Fruit fly (Drosophila melanogaster) whole organism, embryonic: Measurements from ENCODE around the gene Acp1.

ENCODE experiments used
- Aef1 ChIP-seq: fragments of 200-800 bp; sonication (Bioruptor generic); IDR thresholded peaks from 3 replicates; pipeline ENCODE4 v1.3.6; 2022; ENCODE audit warnings: missing biosample characterization, missing genetic modification characterization
- CG14667 ChIP-seq: fragments of 200-800 bp; sonication (Bioruptor generic); IDR thresholded peaks from 2 replicates; pipeline ENCODE4 v1.3.6; 2022; ENCODE audit warnings: missing biosample characterization, missing genetic modification characterization
- CG17359 ChIP-seq: fragments of 200-800 bp; sonication (Bioruptor generic); optimal IDR thresholded peaks from 3 replicates; lab custom pipeline; 2018; ENCODE audit warnings: missing biosample characterization, mild to moderate bottlenecking, missing genetic modification characterization, moderate library complexity
- CG1832 ChIP-seq: fragments of 200-800 bp; sonication (Bioruptor generic); optimal IDR thresholded peaks from 2 replicates; lab custom pipeline; 2017; ENCODE audit warnings: missing biosample characterization, mild to moderate bottlenecking, missing genetic modification characterization, inconsistent platforms
- CG31224 ChIP-seq: fragments of 200-800 bp; sonication (Bioruptor generic); IDR thresholded peaks from 2 replicates; pipeline ENCODE4 v1.3.6; 2022; ENCODE audit warnings: missing biosample characterization, missing genetic modification characterization
- CG7786 ChIP-seq: fragments of 200-800 bp; sonication (Bioruptor generic); optimal IDR thresholded peaks from 2 replicates; lab custom pipeline; 2016; ENCODE audit warnings: missing biosample characterization, missing genetic modification characterization
- Dek ChIP-seq: fragments of 200-800 bp; sonication (Bioruptor generic); optimal IDR thresholded peaks from 3 replicates; lab custom pipeline; 2019; ENCODE audit warnings: missing biosample characterization, mild to moderate bottlenecking, missing genetic modification characterization, moderate library complexity
- Fer2 ChIP-seq: fragments of 200-800 bp; sonication (Bioruptor generic); optimal IDR thresholded peaks from 2 replicates; lab custom pipeline; 2018; ENCODE audit warnings: missing biosample characterization, mild to moderate bottlenecking, missing genetic modification characterization, moderate library complexity
- Hr51 ChIP-seq, 2 experiments: fragments of 200-800 bp; sonication (Bioruptor generic); optimal IDR thresholded peaks; 2 replicates in 1 of 2; 3 replicates in 1 of 2; lab custom pipeline; 2016 to 2018; ENCODE audit warnings: missing biosample characterization in 2 of 2, missing genetic modification characterization in 2 of 2, mild to moderate bottlenecking in 1 of 2, moderate library complexity in 1 of 2
- Mad ChIP-seq: fragments of 200-800 bp; sonication (Bioruptor generic); optimal IDR thresholded peaks from 2 replicates; lab custom pipeline; 2016; ENCODE audit warnings: missing biosample characterization, missing genetic modification characterization
- bsh ChIP-seq, 2 experiments: fragments of 200-800 bp; sonication (Bioruptor generic); optimal IDR thresholded peaks; 2 replicates each; lab custom pipeline; 2017 to 2018; ENCODE audit warnings: mild to moderate bottlenecking in 2 of 2, missing biosample characterization in 2 of 2, missing genetic modification characterization in 2 of 2, moderate library complexity in 1 of 2
- lab ChIP-seq: fragments of 200-800 bp; sonication (Bioruptor generic); optimal IDR thresholded peaks from 3 replicates; lab custom pipeline; 2017; ENCODE audit warnings: missing biosample characterization, missing genetic modification characterization, mild to moderate bottlenecking, moderate library complexity, missing genetic modification reagents
- sqz ChIP-seq: fragments of 200-800 bp; sonication (Bioruptor generic); optimal IDR thresholded peaks from 3 replicates; lab custom pipeline; 2018; ENCODE audit warnings: missing biosample characterization, mild to moderate bottlenecking, missing genetic modification characterization

dm6 chr2L:7722102-7722501 is 19.2 kb downstream of the Acp1 start:
- TF ChIP-seq Aef1 (GFP tag; lab: Robert Waterston, UW) (no peak), CG17359 (tag; lab: Kevin White, UChicago) (no peak), Dek (tag; lab: Kevin White, UChicago) (no peak), CG7786 (GFP tag; lab: Kevin White, UChicago) (no peak), lab (GFP tag; lab: Kevin White, UChicago) (no peak), Mad (GFP tag; lab: Kevin White, UChicago) (no peak), sqz (no peak), CG1832 (GFP tag; lab: Kevin White, UChicago) (no peak), CG14667 (GFP tag; lab: Robert Waterston, UW) (no peak), CG31224 (GFP tag; lab: Robert Waterston, UW) (no peak), Fer2 (tag; lab: Kevin White, UChicago) (no peak), Hr51 (GFP tag; optimal IDR thresholded peaks at IDR 0.05; lab: Kevin White, UChicago) (no peak), bsh (GFP tag; optimal IDR thresholded peaks at IDR 0.05; lab: Kevin White, UChicago) (no peak)
